Fruit fly (Drosophila melanogaster) whole organism, embryonic: ENCODE data around the gene nAChRalpha7.
A peak's percentile ranks its signal among the peaks of the same experiment; 100 is the strongest.

ENCODE experiments used
- ATbp ChIP-seq: fragments of 200-800 bp; sonication (Bioruptor generic); optimal IDR thresholded peaks from 2 replicates; lab custom pipeline; 2017; ENCODE audit warnings: missing biosample characterization, mild to moderate bottlenecking, missing genetic modification characterization, missing genetic modification reagents
- Ada2b ChIP-seq: fragments of 200-800 bp; sonication (Bioruptor generic); IDR thresholded peaks from 2 replicates; pipeline ENCODE4 v1.3.6; 2022; ENCODE audit warnings: missing biosample characterization, missing genetic modification characterization
- Bdp1 ChIP-seq: fragments of 200-800 bp; sonication (Bioruptor generic); optimal IDR thresholded peaks from 3 replicates; lab custom pipeline; 2016; ENCODE audit warnings: missing biosample characterization, missing genetic modification characterization
- BtbVII ChIP-seq: fragments of 200-800 bp; sonication (Bioruptor generic); optimal IDR thresholded peaks from 3 replicates; lab custom pipeline; 2017; ENCODE audit warnings: missing biosample characterization, mild to moderate bottlenecking, missing genetic modification characterization
- CG11093 ChIP-seq: fragments of 200-800 bp; sonication (Bioruptor generic); IDR thresholded peaks from 3 replicates; pipeline ENCODE4 v1.3.6; 2022; ENCODE audit warnings: missing biosample characterization, missing genetic modification characterization
- CG11504 ChIP-seq: fragments of 200-800 bp; sonication (Bioruptor generic); optimal IDR thresholded peaks from 3 replicates; lab custom pipeline; 2019; ENCODE audit warnings: missing biosample characterization, mild to moderate bottlenecking, missing genetic modification characterization, moderate library complexity
- CG12071 ChIP-seq: fragments of 200-800 bp; sonication (Bioruptor generic); optimal IDR thresholded peaks from 3 replicates; lab custom pipeline; 2018; ENCODE audit warnings: missing biosample characterization, mild to moderate bottlenecking, missing genetic modification characterization
- CG12155 ChIP-seq: fragments of 200-800 bp; sonication (Bioruptor generic); optimal IDR thresholded peaks from 3 replicates; lab custom pipeline; 2016; ENCODE audit warnings: missing biosample characterization, missing genetic modification characterization
- CG14860 ChIP-seq: fragments of 200-800 bp; sonication (Bioruptor generic); IDR thresholded peaks from 3 replicates; pipeline ENCODE4 v1.3.6; 2022; ENCODE audit warnings: missing biosample characterization, missing genetic modification characterization; ENCODE audit not compliant: partially characterized antibody
- CG15011 ChIP-seq: fragments of 200-800 bp; sonication (Bioruptor generic); optimal IDR thresholded peaks from 3 replicates; lab custom pipeline; 2018; ENCODE audit warnings: missing biosample characterization, mild to moderate bottlenecking, missing genetic modification characterization
- CG16813 ChIP-seq: fragments of 200-800 bp; sonication (Bioruptor generic); IDR thresholded peaks from 3 replicates; pipeline ENCODE4 v1.3.6; 2022; ENCODE audit warnings: missing biosample characterization, missing genetic modification characterization; ENCODE audit not compliant: partially characterized antibody
- CG2202 ChIP-seq: fragments of 200-800 bp; sonication (Bioruptor generic); optimal IDR thresholded peaks from 2 replicates; lab custom pipeline; 2018; ENCODE audit warnings: missing biosample characterization, mild to moderate bottlenecking, missing genetic modification characterization
- CG2875 ChIP-seq: fragments of 200-800 bp; sonication (Bioruptor generic); optimal IDR thresholded peaks from 2 replicates; lab custom pipeline; 2017; ENCODE audit warnings: missing biosample characterization, mild to moderate bottlenecking, missing genetic modification characterization, missing genetic modification reagents
- CG30020 ChIP-seq: fragments of 200-800 bp; optimal IDR thresholded peaks from 2 replicates; lab custom pipeline; 2019; ENCODE audit warnings: missing biosample characterization, mild to moderate bottlenecking, missing genetic modification characterization, moderate library complexity
- CG3065 ChIP-seq: fragments of 200-800 bp; sonication (Bioruptor generic); optimal IDR thresholded peaks from 2 replicates; lab custom pipeline; 2016; ENCODE audit warnings: missing biosample characterization, missing genetic modification characterization
- CG31224 ChIP-seq: fragments of 200-800 bp; sonication (Bioruptor generic); IDR thresholded peaks from 2 replicates; pipeline ENCODE4 v1.3.6; 2022; ENCODE audit warnings: missing biosample characterization, missing genetic modification characterization
- CG3163 ChIP-seq: fragments of 200-800 bp; sonication (Bioruptor generic); optimal IDR thresholded peaks from 3 replicates; lab custom pipeline; 2016; ENCODE audit warnings: missing biosample characterization, missing genetic modification characterization
- CG4282 ChIP-seq: fragments of 200-800 bp; sonication (Bioruptor generic); optimal IDR thresholded peaks from 2 replicates; lab custom pipeline; 2016; ENCODE audit warnings: missing biosample characterization, missing genetic modification characterization
- CG4424 ChIP-seq: fragments of 200-800 bp; sonication (Bioruptor generic); optimal IDR thresholded peaks from 3 replicates; lab custom pipeline; 2016; ENCODE audit warnings: missing biosample characterization, missing genetic modification characterization
- CG7556 ChIP-seq: fragments of 200-800 bp; sonication (Bioruptor generic); optimal IDR thresholded peaks from 2 replicates; lab custom pipeline; 2017; ENCODE audit warnings: missing biosample characterization, mild to moderate bottlenecking, missing genetic modification characterization
- CG7928 ChIP-seq: fragments of 200-800 bp; sonication (Bioruptor generic); optimal IDR thresholded peaks from 2 replicates; lab custom pipeline; 2017; ENCODE audit warnings: missing biosample characterization, mild to moderate bottlenecking, missing genetic modification characterization
- CG8290 ChIP-seq, 3 experiments: fragments of 200-800 bp; sonication (Bioruptor generic); optimal IDR thresholded peaks; 2 replicates each; lab custom pipeline; 2016 to 2019; ENCODE audit warnings: missing biosample characterization in 3 of 3, missing genetic modification characterization in 3 of 3, mild to moderate bottlenecking in 2 of 3, moderate library complexity in 1 of 3
- CG8478 ChIP-seq: fragments of >200 bp; optimal IDR thresholded peaks from 2 replicates; lab custom pipeline; 2018
- CG9817 ChIP-seq: fragments of 200-800 bp; sonication (Bioruptor generic); optimal IDR thresholded peaks from 2 replicates; lab custom pipeline; 2018; ENCODE audit warnings: missing biosample characterization, mild to moderate bottlenecking, missing genetic modification characterization, moderate library complexity
- Dll ChIP-seq: fragments of 200-800 bp; sonication (Bioruptor generic); IDR thresholded peaks from 4 replicates; pipeline ENCODE4 v1.3.6; 2022; ENCODE audit warnings: missing biosample characterization, missing genetic modification characterization; ENCODE audit not compliant: partially characterized antibody
- Mes4 ChIP-seq: fragments of 200-800 bp; sonication (Bioruptor generic); optimal IDR thresholded peaks from 2 replicates; lab custom pipeline; 2016; ENCODE audit warnings: missing biosample characterization, missing genetic modification characterization
- Nf-YA ChIP-seq: fragments of 200-800 bp; sonication (Bioruptor generic); IDR thresholded peaks from 2 replicates; pipeline ENCODE4 v1.3.6; 2022; ENCODE audit warnings: missing biosample characterization, missing genetic modification characterization
- Rx ChIP-seq: fragments of 200-800 bp; sonication (Bioruptor generic); IDR thresholded peaks from 2 replicates; pipeline ENCODE4 v1.3.6; 2022; ENCODE audit warnings: missing biosample characterization, missing genetic modification characterization
- YL-1 ChIP-seq: fragments of 200-800 bp; sonication (Bioruptor generic); optimal IDR thresholded peaks from 3 replicates; lab custom pipeline; 2017; ENCODE audit warnings: missing biosample characterization, mild to moderate bottlenecking, missing genetic modification characterization
- ase ChIP-seq: fragments of 200-800 bp; sonication (Bioruptor generic); IDR thresholded peaks from 3 replicates; pipeline ENCODE4 v1.3.6; 2022; ENCODE audit warnings: missing biosample characterization, missing genetic modification characterization
- chinmo ChIP-seq: fragments of 200-800 bp; sonication (Bioruptor generic); IDR thresholded peaks from 4 replicates; pipeline ENCODE4 v1.3.6; 2022; ENCODE audit warnings: missing biosample characterization, missing genetic modification characterization; ENCODE audit not compliant: partially characterized antibody
- exex ChIP-seq: fragments of 200-800 bp; sonication (Bioruptor generic); optimal IDR thresholded peaks from 4 replicates; lab custom pipeline; 2018; ENCODE audit warnings: missing biosample characterization, mild to moderate bottlenecking, missing genetic modification characterization, moderate library complexity
- eyg ChIP-seq: fragments of 200-800 bp; sonication (Bioruptor generic); optimal IDR thresholded peaks from 3 replicates; lab custom pipeline; 2016; ENCODE audit warnings: missing biosample characterization, missing genetic modification characterization
- fu2 ChIP-seq: fragments of 200-800 bp; sonication (Bioruptor generic); optimal IDR thresholded peaks from 2 replicates; lab custom pipeline; 2016; ENCODE audit warnings: missing biosample characterization, missing genetic modification characterization
- gsb ChIP-seq: fragments of 200-800 bp; sonication (Bioruptor generic); IDR thresholded peaks from 2 replicates; pipeline ENCODE4 v1.3.6; 2022; ENCODE audit warnings: missing biosample characterization, missing genetic modification characterization
- hkb ChIP-seq, 2 experiments: fragments of 200-800 bp in 1 of 2; fragments of >200 bp in 1 of 2; sonication (Bioruptor generic) in 1 of 2; IDR thresholded peaks in 1 of 2; optimal IDR thresholded peaks in 1 of 2; 2 replicates each; pipeline versions ENCODE4 v1.3.6 to Lab custom; 2017 to 2022; ENCODE audit warnings: missing biosample characterization in 1 of 2, missing genetic modification characterization in 1 of 2
- insv ChIP-seq, 2 experiments: fragments of 200-800 bp; sonication (Bioruptor generic); optimal IDR thresholded peaks; 3 replicates each; lab custom pipeline; 2016 to 2018; ENCODE audit warnings: missing biosample characterization in 2 of 2, missing genetic modification characterization in 2 of 2
- jigr1 ChIP-seq: fragments of 200-800 bp; sonication (Bioruptor generic); IDR thresholded peaks from 3 replicates; pipeline ENCODE4 v1.3.6; 2022; ENCODE audit warnings: missing biosample characterization, missing genetic modification characterization
- lilli ChIP-seq: fragments of 200-800 bp; sonication (Bioruptor generic); optimal IDR thresholded peaks from 3 replicates; lab custom pipeline; 2016; ENCODE audit warnings: missing biosample characterization, missing genetic modification characterization
- luna ChIP-seq: fragments of 200-800 bp; sonication (Bioruptor generic); optimal IDR thresholded peaks from 2 replicates; lab custom pipeline; 2016; ENCODE audit warnings: missing biosample characterization, missing genetic modification characterization
- maf-S ChIP-seq: fragments of 200-800 bp; sonication (Bioruptor generic); optimal IDR thresholded peaks from 2 replicates; lab custom pipeline; 2016; ENCODE audit warnings: missing biosample characterization, missing genetic modification characterization
- oc ChIP-seq: fragments of 200-800 bp; sonication (Bioruptor generic); optimal IDR thresholded peaks from 2 replicates; lab custom pipeline; 2018; ENCODE audit warnings: missing biosample characterization, mild to moderate bottlenecking, missing genetic modification characterization, moderate library complexity
- psq ChIP-seq: fragments of 200-800 bp; sonication (Bioruptor generic); optimal IDR thresholded peaks from 2 replicates; lab custom pipeline; 2017; ENCODE audit warnings: missing biosample characterization, missing genetic modification characterization
- seq ChIP-seq: fragments of 200-800 bp; sonication (Bioruptor generic); IDR thresholded peaks from 2 replicates; pipeline ENCODE4 v1.3.6; 2022; ENCODE audit warnings: missing biosample characterization, missing genetic modification characterization
- sisA ChIP-seq: fragments of 200-800 bp; sonication (Bioruptor generic); IDR thresholded peaks from 2 replicates; pipeline ENCODE4 v1.3.6; 2022; ENCODE audit warnings: missing biosample characterization, missing genetic modification characterization
- sna ChIP-seq: fragments of 200-800 bp; sonication (Bioruptor generic); IDR thresholded peaks from 2 replicates; pipeline ENCODE4 v1.3.6; 2022; ENCODE audit warnings: missing biosample characterization, missing genetic modification characterization; ENCODE audit not compliant: partially characterized antibody
- trh ChIP-seq: fragments of 200-800 bp; sonication (Bioruptor generic); optimal IDR thresholded peaks from 2 replicates; lab custom pipeline; 2016; ENCODE audit warnings: missing biosample characterization, missing genetic modification characterization

nAChRalpha7 gene

dm6 chrX:19297899-19298784, 50.1 kb downstream of the nAChRalpha7 start, which contains the start of gene CG8034 (continued):
- TF ChIP-seq CG8290 (GFP tag; optimal IDR thresholded peaks at IDR 0.05; lab: Kevin White, UChicago) (peak; percentile 93), CG8290 (tag; optimal IDR thresholded peaks at IDR 0.05; lab: Kevin White, UChicago) (peak; percentile 82), psq (GFP tag; lab: Kevin White, UChicago) (peak; percentile 77), exex (tag; lab: Kevin White, UChicago) (peak; percentile 89), CG15011 (GFP tag; lab: Kevin White, UChicago) (peak; percentile 96), CG14860 (GFP tag; lab: Robert Waterston, UW) (no peak), Dll (GFP tag; lab: Robert Waterston, UW) (0 out of 4 replicates have a peak, but pooled peaks have one; percentile 22), gsb (GFP tag; lab: Robert Waterston, UW) (peak; percentile 92), CG12071 (GFP tag; lab: Kevin White, UChicago) (peak; percentile 93), CG9817 (tag; lab: Kevin White, UChicago) (peak; percentile 96), CG3163 (GFP tag; lab: Kevin White, UChicago) (peak; percentile 64), ATbp (GFP tag; lab: Kevin White, UChicago) (peak; percentile 93), CG2875 (GFP tag; lab: Kevin White, UChicago) (peak; percentile 94), insv (GFP tag; optimal IDR thresholded peaks at IDR 0.05; lab: Kevin White, UChicago) (peak; percentile 52 to 74), CG11093 (GFP tag; lab: Robert Waterston, UW) (peak; percentile 93), Bdp1 (peak; percentile 91), sna (GFP tag; lab: Robert Waterston, UW) (0 out of 2 replicates have a peak, but pooled peaks have one; percentile 33), CG12155 (GFP tag; lab: Kevin White, UChicago) (peak; percentile 94), fu2 (GFP tag; lab: Kevin White, UChicago) (peak; percentile 93), Nf-YA (peak; percentile 82), CG11504 (peak; percentile 97), BtbVII (GFP tag; lab: Kevin White, UChicago) (peak; percentile 96), Rx (GFP tag; lab: Robert Waterston, UW) (peak; percentile 89), Mes4 (peak; percentile 95), CG8478 (lab: Kevin White, UChicago) (no peak), YL-1 (GFP tag; lab: Kevin White, UChicago) (peak; percentile 82), luna (peak; percentile 77), chinmo (peak; percentile 75; the same call in 3 of the 4 replicates), CG7928 (GFP tag; lab: Kevin White, UChicago) (peak; percentile 78), CG4424 (GFP tag; lab: Kevin White, UChicago) (peak; percentile 96), oc (tag; lab: Kevin White, UChicago) (peak; percentile 93), eyg (peak; percentile 91), seq (peak; percentile 95), CG30020 (peak; percentile 87), sisA (GFP tag; lab: Robert Waterston, UW) (peak; percentile 94), trh (GFP tag; lab: Kevin White, UChicago) (peak; percentile 93), CG31224 (peak; percentile 92), CG3065 (peak; percentile 87), jigr1 (GFP tag; lab: Robert Waterston, UW) (peak; percentile 92), CG16813 (GFP tag; lab: Robert Waterston, UW) (peak; percentile 62), Ada2b (GFP tag; lab: Robert Waterston, UW) (peak; percentile 91), CG7556 (peak; percentile 98), maf-S (GFP tag; lab: Kevin White, UChicago) (peak; percentile 96), CG4282 (peak; percentile 91), ase (GFP tag; lab: Robert Waterston, UW) (peak; percentile 87), CG2202 (tag; lab: Kevin White, UChicago) (peak; percentile 93), hkb (optimal IDR thresholded peaks at IDR 0.05; lab: Kevin White, UChicago) (peak; percentile 46), hkb (GFP tag; IDR thresholded peaks at IDR 0.05; lab: Robert Waterston, UW) (peak; percentile 95), lilli (GFP tag; lab: Kevin White, UChicago) (peak; percentile 98)
